Fruit fly (Drosophila melanogaster) S2 (cell line): ENCODE data around the gene Ids.

ENCODE experiments used
- CG8478 ChIP-seq: fragments of >200 bp; optimal IDR thresholded peaks from 2 replicates; lab custom pipeline; 2018
- CTCF ChIP-seq, 2 experiments: fragments of >200 bp; optimal IDR thresholded peaks; 2 replicates each; lab custom pipeline; 2018

Ids gene

dm6 chr3L:3346294-3346693 is 31.8 kb upstream of the Ids start:
- no peak for TF ChIP-seq CTCF (optimal IDR thresholded peaks at IDR 0.05; lab: Kevin White, UChicago)
- no peak for TF ChIP-seq CG8478 (lab: Kevin White, UChicago)

DNA sequence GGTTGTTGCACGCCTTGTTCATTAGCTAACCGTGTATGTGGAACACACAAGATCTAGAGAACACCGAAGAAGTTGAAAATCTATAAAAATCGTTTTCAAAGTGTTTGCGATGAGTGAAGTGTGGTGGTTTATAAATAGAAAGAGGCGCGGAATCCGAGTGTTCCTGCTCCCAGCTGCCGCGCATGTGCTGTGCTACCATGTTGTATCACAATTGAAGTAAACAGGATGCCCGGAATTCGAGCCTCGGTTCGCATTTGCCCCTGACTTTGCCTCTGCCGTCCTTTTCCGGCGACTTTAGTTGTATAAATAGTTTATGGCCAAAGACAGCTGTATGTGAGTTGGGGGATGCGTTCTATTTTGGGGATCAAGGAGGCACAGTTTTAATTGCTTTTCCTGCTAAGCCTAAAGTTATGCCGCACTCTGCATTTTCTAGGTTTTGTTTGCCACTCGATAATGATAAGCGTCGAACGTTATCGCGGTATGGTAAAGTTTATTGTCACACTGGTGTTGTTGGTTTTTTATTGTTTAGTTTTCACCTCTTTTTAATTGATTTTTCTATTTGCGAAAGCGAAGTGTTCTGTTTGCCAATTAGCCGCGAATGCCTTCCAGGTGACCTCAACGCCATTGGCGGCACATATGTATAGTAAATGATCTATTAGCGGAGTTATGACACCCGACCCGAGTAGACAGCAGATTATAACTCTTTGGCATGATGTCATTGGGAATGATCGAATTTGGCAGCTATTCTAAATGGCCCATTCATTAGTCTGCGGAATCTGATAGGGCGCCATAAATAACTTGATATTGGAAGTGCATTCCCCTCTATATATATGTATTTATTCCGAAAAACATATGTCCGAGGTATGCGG is 28.9 kb upstream of the Ids start:
- TF ChIP-seq CG8478 (lab: Kevin White, UChicago) (no peak), CTCF (optimal IDR thresholded peaks at IDR 0.05; lab: Kevin White, UChicago) (no peak)

- TF ChIP-seq CG8478 (lab: Kevin White, UChicago) (no peak), CTCF (optimal IDR thresholded peaks at IDR 0.05; lab: Kevin White, UChicago) (no peak)
Measured at dm6 chr3L:3349825-3350123, 28.3 kb upstream of the Ids start.

- TF ChIP-seq CG8478 (lab: Kevin White, UChicago) (no peak), CTCF (optimal IDR thresholded peaks at IDR 0.05; lab: Kevin White, UChicago) (no peak)
Measured at dm6 chr3L:3350572-3351343, 27.3 kb upstream of the Ids start.

- no peak for TF ChIP-seq CG8478 (lab: Kevin White, UChicago)
- TF ChIP-seq CTCF (optimal IDR thresholded peaks at IDR 0.05; lab: Kevin White, UChicago), result no peak
Measured at dm6 chr3L:3351814-3352359, 26.2 kb upstream of the Ids start.

- TF ChIP-seq CG8478 (lab: Kevin White, UChicago) (no peak), CTCF (optimal IDR thresholded peaks at IDR 0.05; lab: Kevin White, UChicago) (no peak)
Measured at dm6 chr3L:3352516-3352915, 25.6 kb upstream of the Ids start.

- TF ChIP-seq CTCF (optimal IDR thresholded peaks at IDR 0.05; lab: Kevin White, UChicago) (no peak), CG8478 (lab: Kevin White, UChicago) (no peak)
Measured at dm6 chr3L:3353297-3353696, 24.8 kb upstream of the Ids start.

DNA sequence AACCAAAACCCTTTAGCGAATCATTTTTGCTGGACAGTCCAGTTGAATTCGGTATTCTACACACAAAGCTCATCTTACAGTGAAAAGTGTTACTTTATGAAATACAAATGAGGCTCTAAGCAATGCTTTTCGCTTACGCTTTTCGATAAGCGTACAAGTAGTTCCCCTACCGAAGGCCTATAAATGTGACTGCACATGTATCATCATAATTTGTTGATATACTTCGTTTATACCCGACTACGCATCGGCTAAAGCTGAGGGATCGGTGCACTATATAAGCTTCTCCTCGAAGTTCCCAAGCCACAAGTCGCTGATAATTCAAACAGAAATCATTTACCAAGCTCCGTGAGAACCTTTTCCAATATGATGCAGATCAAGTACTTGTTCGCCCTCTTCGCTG is 8.8 kb upstream of the Ids start, which contains the start of gene Drs:
TSS of gene Drs (plus strand) at position 301 of the 400 bp plus-strand sequence.
- no peak for TF ChIP-seq CTCF (optimal IDR thresholded peaks at IDR 0.05; lab: Kevin White, UChicago)

dm6 chr3L:3373994-3374623 is 4.0 kb upstream of the Ids start, which contains the start of the genes Ythdc1 and CG12010:
Ythdc1 (minus strand) TSS chr3L:3374170.
CG12010 (plus strand) TSS chr3L:3374282.
- no peak for TF ChIP-seq CG8478 (lab: Kevin White, UChicago)
- peak; percentile 15 to 42 for TF ChIP-seq CTCF (optimal IDR thresholded peaks at IDR 0.05; lab: Kevin White, UChicago)

DNA sequence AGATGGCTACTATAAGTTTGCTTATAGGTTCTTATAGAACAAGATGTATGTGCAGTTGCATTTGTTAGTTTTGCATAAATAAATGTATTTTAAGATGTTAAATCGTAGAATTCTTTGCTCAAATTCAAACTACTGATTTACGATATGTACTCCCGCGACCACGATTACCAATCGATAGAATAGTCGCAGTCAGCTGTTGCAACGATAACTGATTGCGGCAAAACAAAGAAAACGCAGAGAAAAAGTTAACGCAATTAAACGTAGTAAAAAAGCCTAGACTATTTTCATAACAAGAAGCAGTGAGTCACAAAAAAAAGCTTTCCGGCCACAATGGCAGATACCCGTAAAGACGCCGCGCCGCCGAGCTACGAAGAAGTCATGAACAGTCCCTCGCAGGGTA is 1.5 kb upstream of the Ids start, which contains the start of gene CG12012:
TSS of gene CG12012 (plus strand) at position 207 of the 400 bp plus-strand sequence.
- no peak for TF ChIP-seq CTCF (optimal IDR thresholded peaks at IDR 0.05; lab: Kevin White, UChicago)
- no peak for TF ChIP-seq CG8478 (lab: Kevin White, UChicago)

DNA sequence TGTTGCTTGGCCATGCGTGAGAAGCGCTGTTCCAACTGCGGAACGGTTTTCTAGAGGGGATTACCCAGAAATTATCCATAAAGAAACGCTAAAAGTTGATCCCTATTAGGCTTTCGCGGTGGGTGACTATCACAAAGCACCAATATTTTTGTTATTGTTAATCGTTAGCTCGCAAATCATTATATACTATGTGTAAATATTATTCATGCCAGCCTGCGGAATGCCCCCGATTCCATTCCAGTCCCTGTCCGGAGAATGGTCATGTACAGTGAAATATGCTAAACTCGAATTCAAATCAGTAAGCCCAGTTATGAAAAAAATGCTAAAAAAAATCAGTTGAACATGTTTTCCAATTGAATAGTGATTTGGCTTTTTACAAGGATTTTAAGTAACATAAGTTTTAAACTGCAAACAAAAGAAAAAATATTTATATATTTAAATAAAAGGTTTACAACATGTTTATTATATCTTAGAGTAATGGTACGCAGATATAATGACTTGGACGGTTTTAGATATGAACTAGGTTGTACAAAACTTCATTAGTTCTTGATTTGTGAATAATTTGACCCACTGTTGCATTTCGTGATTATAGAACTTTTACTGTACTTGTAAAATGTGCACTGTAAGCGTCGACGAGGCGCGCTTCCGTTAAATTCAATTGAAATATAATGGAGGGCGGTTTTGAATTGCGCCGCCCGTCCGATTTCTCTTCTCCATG is 662 bp upstream of the Ids start:
- TF ChIP-seq CG8478 (lab: Kevin White, UChicago) (no peak), CTCF (optimal IDR thresholded peaks at IDR 0.05; lab: Kevin White, UChicago) (no peak)

DNA sequence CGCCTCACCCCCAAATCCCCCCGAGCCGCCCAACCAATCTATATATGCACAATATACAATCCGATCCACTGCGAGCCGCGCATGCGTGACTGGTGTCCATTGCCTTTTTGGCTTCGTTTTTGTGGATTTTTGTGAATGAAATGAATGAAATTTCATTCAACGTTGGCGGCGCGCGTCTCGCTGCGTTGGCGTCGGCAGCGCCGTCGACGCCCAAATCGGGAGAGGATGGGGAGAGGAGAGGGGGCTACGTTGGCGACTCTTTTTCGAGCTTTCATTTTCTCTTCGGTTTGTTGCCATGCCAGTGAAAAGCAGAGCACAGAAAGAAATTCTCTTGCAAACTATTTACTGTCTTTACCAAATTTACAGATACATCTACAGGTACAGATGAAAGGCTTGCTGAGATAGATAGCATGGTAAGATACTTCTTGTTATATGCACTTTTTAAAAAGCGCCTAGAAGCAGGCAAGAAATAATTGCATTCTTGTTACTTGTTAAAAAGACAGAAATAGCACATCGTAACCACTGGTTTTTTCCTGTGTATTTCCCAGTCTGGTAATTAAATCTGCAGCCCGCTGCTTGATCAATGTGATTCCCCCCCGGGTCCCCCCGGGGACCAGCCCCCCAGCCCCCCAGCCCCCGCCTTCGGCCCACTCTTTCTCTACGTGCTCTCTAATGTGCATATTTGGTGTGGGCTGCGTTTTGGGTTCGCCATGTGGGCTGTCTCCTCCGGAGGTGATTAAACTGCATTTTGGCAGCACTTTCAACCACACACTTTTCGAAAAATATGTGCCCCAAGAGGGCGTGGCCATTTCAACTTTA is 2.4 kb downstream of the Ids start:
- TF ChIP-seq CG8478 (lab: Kevin White, UChicago) (no peak), CTCF (optimal IDR thresholded peaks at IDR 0.05; lab: Kevin White, UChicago) (no peak)

DNA sequence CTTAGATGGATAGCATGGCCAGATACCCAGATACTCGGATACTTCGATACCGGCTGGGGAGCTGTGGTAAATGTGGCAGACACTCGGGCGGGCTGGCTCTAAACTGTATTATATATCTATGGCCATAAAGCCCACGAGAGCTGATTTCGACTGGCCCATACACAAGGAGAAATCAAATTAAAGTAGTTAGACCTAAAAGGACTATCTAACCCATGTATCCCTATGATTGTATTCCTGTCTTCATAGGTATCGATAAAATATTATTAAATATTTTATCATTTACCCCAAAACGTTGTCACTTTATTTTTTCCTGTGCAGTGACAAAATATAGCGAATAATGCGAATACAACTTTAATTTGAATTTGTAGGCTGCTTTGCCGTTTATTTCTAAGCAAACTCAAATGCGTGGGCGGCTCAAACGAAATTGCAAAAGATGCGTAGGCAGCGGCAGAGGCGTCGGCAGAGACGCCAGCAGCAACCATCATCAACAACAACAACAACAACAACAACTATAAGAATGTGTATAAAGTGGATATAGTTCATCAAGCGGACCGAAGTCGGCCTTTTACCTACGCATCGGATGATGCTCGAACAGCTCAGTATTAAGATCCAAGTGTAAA is 3.9 kb downstream of the Ids start:
- TF ChIP-seq CTCF (optimal IDR thresholded peaks at IDR 0.05; lab: Kevin White, UChicago) (no peak), CG8478 (lab: Kevin White, UChicago) (no peak)
